Fruit fly (Drosophila melanogaster) whole organism, embryonic: Measurements from ENCODE around the gene wda.

Experiments
- Asciz ChIP-seq: fragments of 200-800 bp; sonication (Bioruptor generic); optimal IDR thresholded peaks from 2 replicates; lab custom pipeline; 2017; ENCODE audit warnings: missing biosample characterization, mild to moderate bottlenecking, missing genetic modification characterization, missing genetic modification reagents
- Atf-2 ChIP-seq: fragments of 200-800 bp; sonication (Bioruptor generic); optimal IDR thresholded peaks from 2 replicates; lab custom pipeline; 2016; ENCODE audit warnings: missing biosample characterization, missing genetic modification characterization
- Blimp-1 ChIP-seq: fragments of 200-800 bp; sonication (Bioruptor generic); optimal IDR thresholded peaks from 3 replicates; lab custom pipeline; 2018; ENCODE audit warnings: missing biosample characterization, missing genetic modification characterization, mild to moderate bottlenecking, moderate library complexity, missing genetic modification reagents
- Bteb2 ChIP-seq: fragments of 200-800 bp; sonication (Bioruptor generic); optimal IDR thresholded peaks from 2 replicates; lab custom pipeline; 2016; ENCODE audit warnings: missing biosample characterization, missing genetic modification characterization
- CG10543 ChIP-seq: fragments of 200-800 bp; sonication (Bioruptor generic); optimal IDR thresholded peaks from 3 replicates; lab custom pipeline; 2017; ENCODE audit warnings: missing biosample characterization, mild to moderate bottlenecking, missing genetic modification characterization, moderate library complexity
- CG11398 ChIP-seq: fragments of 200-800 bp; sonication (Bioruptor generic); optimal IDR thresholded peaks from 2 replicates; lab custom pipeline; 2016; ENCODE audit warnings: missing biosample characterization, missing genetic modification characterization
- CG12104 ChIP-seq: fragments of 200-800 bp; sonication (Bioruptor generic); optimal IDR thresholded peaks from 3 replicates; lab custom pipeline; 2016; ENCODE audit warnings: missing biosample characterization, missing genetic modification characterization
- CG12769 ChIP-seq: fragments of 200-800 bp; sonication (Bioruptor generic); optimal IDR thresholded peaks from 2 replicates; lab custom pipeline; 2019; ENCODE audit warnings: missing biosample characterization, mild to moderate bottlenecking, missing genetic modification characterization, moderate library complexity
- CG13287 ChIP-seq: fragments of 200-800 bp; sonication (Bioruptor generic); IDR thresholded peaks from 2 replicates; pipeline ENCODE4 v1.3.6; 2022; ENCODE audit warnings: missing biosample characterization, missing genetic modification characterization; ENCODE audit not compliant: partially characterized antibody
- CG15479 ChIP-seq: fragments of 200-800 bp; sonication (Bioruptor generic); optimal IDR thresholded peaks from 3 replicates; lab custom pipeline; 2019; ENCODE audit warnings: missing biosample characterization, mild to moderate bottlenecking, missing genetic modification characterization, moderate library complexity
- CG16813 ChIP-seq: fragments of 200-800 bp; sonication (Bioruptor generic); IDR thresholded peaks from 3 replicates; pipeline ENCODE4 v1.3.6; 2022; ENCODE audit warnings: missing biosample characterization, missing genetic modification characterization; ENCODE audit not compliant: partially characterized antibody
- CG17385 ChIP-seq: fragments of 200-800 bp; sonication (Bioruptor generic); optimal IDR thresholded peaks from 3 replicates; lab custom pipeline; 2018; ENCODE audit warnings: missing biosample characterization, mild to moderate bottlenecking, missing genetic modification characterization
- CG2129 ChIP-seq: fragments of 200-800 bp; sonication (Bioruptor generic); IDR thresholded peaks from 2 replicates; pipeline ENCODE4 v1.3.6; 2022; ENCODE audit warnings: missing biosample characterization, missing genetic modification characterization; ENCODE audit not compliant: partially characterized antibody
- CG2678 ChIP-seq: fragments of 200-800 bp; sonication (Bioruptor generic); optimal IDR thresholded peaks from 3 replicates; lab custom pipeline; 2019; ENCODE audit warnings: missing biosample characterization, mild to moderate bottlenecking, missing genetic modification characterization, moderate library complexity
- CG3995 ChIP-seq: fragments of 200-800 bp; sonication (Bioruptor generic); optimal IDR thresholded peaks from 3 replicates; lab custom pipeline; 2016; ENCODE audit warnings: missing biosample characterization, missing genetic modification characterization
- CG4282 ChIP-seq: fragments of 200-800 bp; sonication (Bioruptor generic); optimal IDR thresholded peaks from 2 replicates; lab custom pipeline; 2016; ENCODE audit warnings: missing biosample characterization, missing genetic modification characterization
- CG43689 ChIP-seq: fragments of 200-800 bp; sonication (Bioruptor generic); IDR thresholded peaks from 2 replicates; pipeline ENCODE4 v1.3.6; 2022; ENCODE audit warnings: missing biosample characterization, missing genetic modification characterization
- Dip3 ChIP-seq: fragments of 200-800 bp; sonication (Bioruptor generic); optimal IDR thresholded peaks from 3 replicates; lab custom pipeline; 2016; ENCODE audit warnings: missing biosample characterization, missing genetic modification characterization
- Dll ChIP-seq: fragments of 200-800 bp; sonication (Bioruptor generic); IDR thresholded peaks from 4 replicates; pipeline ENCODE4 v1.3.6; 2022; ENCODE audit warnings: missing biosample characterization, missing genetic modification characterization; ENCODE audit not compliant: partially characterized antibody
- Elba2 ChIP-seq: fragments of 200-800 bp; sonication (Bioruptor generic); optimal IDR thresholded peaks from 3 replicates; lab custom pipeline; 2016; ENCODE audit warnings: missing biosample characterization, missing genetic modification characterization
- H2.0 ChIP-seq: fragments of 200-800 bp; sonication (Bioruptor generic); IDR thresholded peaks from 2 replicates; pipeline ENCODE4 v1.3.6; 2022; ENCODE audit warnings: missing biosample characterization, missing genetic modification characterization
- HLH54F ChIP-seq: fragments of 200-800 bp; sonication (Bioruptor generic); optimal IDR thresholded peaks from 3 replicates; lab custom pipeline; 2016; ENCODE audit warnings: missing biosample characterization, missing genetic modification characterization
- Lhr ChIP-seq: fragments of 200-800 bp; sonication (Bioruptor generic); optimal IDR thresholded peaks from 3 replicates; lab custom pipeline; 2017; ENCODE audit warnings: mild to moderate bottlenecking, missing biosample characterization, missing genetic modification reagents, missing genetic modification characterization
- MESR4 ChIP-seq: fragments of 200-800 bp; sonication (Bioruptor generic); optimal IDR thresholded peaks from 2 replicates; lab custom pipeline; 2018; ENCODE audit warnings: missing biosample characterization, mild to moderate bottlenecking, missing genetic modification characterization, moderate library complexity
- Med ChIP-seq: fragments of 200-800 bp; sonication (Bioruptor generic); peaks from one replicate; lab custom pipeline; 2016; ENCODE audit warnings: missing biosample characterization, missing genetic modification characterization, mild to moderate bottlenecking, inconsistent platforms, moderate library complexity
- Myb ChIP-seq: fragments of 200-800 bp; sonication (Bioruptor generic); optimal IDR thresholded peaks from 2 replicates; lab custom pipeline; 2016; ENCODE audit warnings: missing biosample characterization, missing genetic modification characterization
- NC2α ChIP-seq: fragments of 200-800 bp; sonication (Bioruptor generic); optimal IDR thresholded peaks from 2 replicates; lab custom pipeline; 2016; ENCODE audit warnings: missing biosample characterization, missing genetic modification characterization
- Rx ChIP-seq: fragments of 200-800 bp; sonication (Bioruptor generic); IDR thresholded peaks from 2 replicates; pipeline ENCODE4 v1.3.6; 2022; ENCODE audit warnings: missing biosample characterization, missing genetic modification characterization
- Sry-δ ChIP-seq: fragments of 200-800 bp; sonication (Bioruptor generic); optimal IDR thresholded peaks from 2 replicates; lab custom pipeline; 2016; ENCODE audit warnings: missing biosample characterization, missing genetic modification characterization
- bowl ChIP-seq: fragments of 200-800 bp; sonication (Bioruptor generic); IDR thresholded peaks from 2 replicates; pipeline ENCODE4 v1.3.6; 2022; ENCODE audit warnings: missing biosample characterization, missing genetic modification characterization
- chinmo ChIP-seq: fragments of 200-800 bp; sonication (Bioruptor generic); IDR thresholded peaks from 4 replicates; pipeline ENCODE4 v1.3.6; 2022; ENCODE audit warnings: missing biosample characterization, missing genetic modification characterization; ENCODE audit not compliant: partially characterized antibody
- esg ChIP-seq: fragments of 200-800 bp; sonication (Bioruptor generic); conservative IDR thresholded peaks from 2 replicates; pipeline ENCODE4 v1.3.6; 2022; ENCODE audit warnings: missing biosample characterization, missing genetic modification characterization
- eyg ChIP-seq: fragments of 200-800 bp; sonication (Bioruptor generic); optimal IDR thresholded peaks from 3 replicates; lab custom pipeline; 2016; ENCODE audit warnings: missing biosample characterization, missing genetic modification characterization
- fu2 ChIP-seq: fragments of 200-800 bp; sonication (Bioruptor generic); optimal IDR thresholded peaks from 2 replicates; lab custom pipeline; 2016; ENCODE audit warnings: missing biosample characterization, missing genetic modification characterization
- gcm2 ChIP-seq: fragments of 200-800 bp; sonication (Bioruptor generic); optimal IDR thresholded peaks from 2 replicates; lab custom pipeline; 2016; ENCODE audit warnings: missing biosample characterization, missing genetic modification characterization
- gro ChIP-seq: fragments of 200-800 bp; sonication (Bioruptor generic); optimal IDR thresholded peaks from 2 replicates; lab custom pipeline; 2016; ENCODE audit warnings: missing biosample characterization, missing genetic modification characterization
- inv ChIP-seq: fragments of 200-800 bp; sonication (Bioruptor generic); IDR thresholded peaks from 2 replicates; pipeline ENCODE4 v1.3.6; 2022; ENCODE audit warnings: missing biosample characterization, missing genetic modification characterization; ENCODE audit not compliant: partially characterized antibody
- jigr1 ChIP-seq: fragments of 200-800 bp; sonication (Bioruptor generic); IDR thresholded peaks from 3 replicates; pipeline ENCODE4 v1.3.6; 2022; ENCODE audit warnings: missing biosample characterization, missing genetic modification characterization
- mld ChIP-seq: fragments of 200-800 bp; sonication (Bioruptor generic); IDR thresholded peaks from 3 replicates; pipeline ENCODE4 v1.3.6; 2022; ENCODE audit warnings: missing biosample characterization, missing genetic modification characterization; ENCODE audit not compliant: partially characterized antibody
- nom ChIP-seq: fragments of 200-800 bp; sonication (Bioruptor generic); optimal IDR thresholded peaks from 2 replicates; lab custom pipeline; 2017; ENCODE audit warnings: missing biosample characterization, missing genetic modification characterization, mild to moderate bottlenecking, moderate library complexity, missing genetic modification reagents
- phol ChIP-seq: fragments of 200-800 bp; sonication (Bioruptor generic); optimal IDR thresholded peaks from 3 replicates; lab custom pipeline; 2018; ENCODE audit warnings: missing biosample characterization, mild to moderate bottlenecking, missing genetic modification characterization, moderate library complexity
- pita ChIP-seq: fragments of 200-800 bp; sonication (Bioruptor generic); optimal IDR thresholded peaks from 2 replicates; lab custom pipeline; 2017; ENCODE audit warnings: missing biosample characterization, mild to moderate bottlenecking, missing genetic modification characterization
- repo ChIP-seq: fragments of 200-800 bp; sonication (Bioruptor generic); optimal IDR thresholded peaks from 2 replicates; lab custom pipeline; 2016; ENCODE audit warnings: missing biosample characterization, missing genetic modification characterization
- scrt ChIP-seq: fragments of 200-800 bp; sonication (Bioruptor generic); optimal IDR thresholded peaks from 2 replicates; lab custom pipeline; 2018; ENCODE audit warnings: missing biosample characterization, mild to moderate bottlenecking, missing genetic modification characterization, moderate library complexity
- shn ChIP-seq: fragments of 200-800 bp; sonication (Bioruptor generic); optimal IDR thresholded peaks from 3 replicates; lab custom pipeline; 2016; ENCODE audit warnings: missing biosample characterization, missing genetic modification characterization
- sim ChIP-seq: fragments of 200-800 bp; sonication (Bioruptor generic); IDR thresholded peaks from 2 replicates; pipeline ENCODE4 v1.3.6; 2022; ENCODE audit warnings: missing biosample characterization, missing genetic modification characterization
- tio ChIP-seq: fragments of 200-800 bp; sonication (Bioruptor generic); optimal IDR thresholded peaks from 2 replicates; lab custom pipeline; 2017; ENCODE audit warnings: missing biosample characterization, missing genetic modification characterization, inconsistent platforms
- wek ChIP-seq: fragments of 200-800 bp; sonication (Bioruptor generic); optimal IDR thresholded peaks from 3 replicates; lab custom pipeline; 2018; ENCODE audit warnings: missing biosample characterization, mild to moderate bottlenecking, missing genetic modification characterization, moderate library complexity
- wor ChIP-seq: fragments of 200-800 bp; sonication (Bioruptor generic); IDR thresholded peaks from 2 replicates; pipeline ENCODE4 v1.3.6; 2022; ENCODE audit warnings: missing biosample characterization, missing genetic modification characterization

The wda gene

DNA sequence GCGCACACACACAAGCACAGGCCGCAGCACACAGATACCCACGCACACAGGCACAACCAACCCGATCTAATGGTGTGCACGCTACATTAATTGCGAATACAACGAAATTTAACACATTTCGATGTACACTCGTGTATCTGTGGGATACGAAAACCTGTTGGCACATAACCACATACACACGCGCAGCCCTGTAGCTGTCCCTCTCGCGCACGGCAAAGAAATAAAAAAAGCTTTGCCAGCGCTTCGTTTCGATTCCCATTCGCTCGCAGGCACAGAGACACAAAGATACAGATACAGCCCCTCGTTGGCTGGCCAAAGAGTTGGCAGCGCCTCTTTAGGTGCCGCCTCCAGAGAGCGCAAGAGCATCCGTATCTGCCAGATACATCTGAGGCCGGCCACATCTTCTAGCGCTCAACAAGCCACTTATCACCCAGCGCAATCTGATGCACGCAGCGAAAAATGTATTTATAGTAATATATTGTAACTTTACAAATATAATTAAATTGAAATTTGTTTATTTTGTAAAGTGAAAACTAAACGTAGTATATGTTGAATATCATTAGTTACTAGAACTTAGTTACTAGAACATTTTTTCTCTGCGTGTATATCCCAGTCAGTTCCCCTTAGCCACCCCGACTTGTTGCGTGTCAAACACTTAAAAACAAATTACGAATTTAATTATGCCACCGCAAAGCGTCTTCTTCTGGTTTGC is 35.3 kb upstream of the wda start (continued):
- no peak for TF ChIP-seq jigr1 (GFP tag; lab: Robert Waterston, UW)
- TF ChIP-seq sim: peak; percentile 64; the same call in 1 of the 2 replicates
- peak; percentile 35 for TF ChIP-seq Med (GFP tag; lab: Kevin White, UChicago)
- no peak for TF ChIP-seq Bteb2 (GFP tag; lab: Kevin White, UChicago)
- TF ChIP-seq Lhr (GFP tag; lab: Kevin White, UChicago): no peak
- no peak for TF ChIP-seq CG43689 (GFP tag; lab: Robert Waterston, UW)
- no peak for TF ChIP-seq Atf-2 (GFP tag; lab: Kevin White, UChicago)
- peak; percentile 15 for TF ChIP-seq CG4282 (GFP tag; lab: Kevin White, UChicago)
- TF ChIP-seq inv: no peak
- TF ChIP-seq CG10543: peak; percentile 48
- peak; percentile 65 for TF ChIP-seq Blimp-1 (GFP tag; lab: Kevin White, UChicago)
- TF ChIP-seq CG15479 (GFP tag; lab: Kevin White, UChicago): peak; percentile 54
- TF ChIP-seq wek: no peak
- no peak for TF ChIP-seq bowl (GFP tag; lab: Robert Waterston, UW)
- TF ChIP-seq esg: no peak; the same call in 1 of the 2 replicates
- TF ChIP-seq phol (tag; lab: Kevin White, UChicago): peak; percentile 43
- TF ChIP-seq shn (GFP tag; lab: Kevin White, UChicago): no peak
- TF ChIP-seq repo (GFP tag; lab: Kevin White, UChicago): no peak
- no peak for TF ChIP-seq Elba2 (GFP tag; lab: Kevin White, UChicago)
- TF ChIP-seq CG12104: no peak
- peak; percentile 40 for TF ChIP-seq tio
- no peak for TF ChIP-seq Rx (GFP tag; lab: Robert Waterston, UW)
- TF ChIP-seq chinmo (GFP tag; lab: Robert Waterston, UW): peak; percentile 87; the same call in 2 of the 4 replicates
- no peak for TF ChIP-seq pita
- TF ChIP-seq NC2α (GFP tag; lab: Kevin White, UChicago): no peak
- peak; percentile 28; the same call in 1 of the 2 replicates for TF ChIP-seq H2.0 (GFP tag; lab: Robert Waterston, UW)
- no peak for TF ChIP-seq MESR4
- TF ChIP-seq gro (GFP tag; lab: Kevin White, UChicago): peak; percentile 21
- TF ChIP-seq Sry-δ (GFP tag; lab: Kevin White, UChicago): no peak
- TF ChIP-seq CG13287 (GFP tag; lab: Robert Waterston, UW): peak; percentile 61; the same call in 1 of the 2 replicates
- TF ChIP-seq CG2678: no peak
- TF ChIP-seq CG12769 (tag; lab: Kevin White, UChicago): no peak
- TF ChIP-seq eyg: no peak
- peak; percentile 55 for TF ChIP-seq scrt (GFP tag; lab: Kevin White, UChicago)
- no peak for TF ChIP-seq CG11398 (GFP tag; lab: Kevin White, UChicago)
- TF ChIP-seq Dll (GFP tag; lab: Robert Waterston, UW): peak; percentile 13; the same call in 1 of the 4 replicates
- TF ChIP-seq CG17385 (GFP tag; lab: Kevin White, UChicago): peak; percentile 31
- no peak for TF ChIP-seq CG16813 (GFP tag; lab: Robert Waterston, UW)
- TF ChIP-seq gcm2 (GFP tag; lab: Kevin White, UChicago): no peak
- TF ChIP-seq wor (GFP tag; lab: Robert Waterston, UW): peak; percentile 61
- no peak for TF ChIP-seq CG3995
- TF ChIP-seq Myb: no peak
- no peak for TF ChIP-seq mld (GFP tag; lab: Robert Waterston, UW)
- TF ChIP-seq CG2129 (GFP tag; lab: Robert Waterston, UW): no peak
- peak; percentile 3 for TF ChIP-seq Asciz (GFP tag; lab: Kevin White, UChicago)
- TF ChIP-seq Dip3: no peak
- no peak for TF ChIP-seq fu2 (GFP tag; lab: Kevin White, UChicago)
- no peak for TF ChIP-seq HLH54F (GFP tag; lab: Kevin White, UChicago)
- peak; percentile 66 for TF ChIP-seq nom
